Worm (Caenorhabditis elegans) whole organism, midembryonic: Measurements from ENCODE around the gene mes-6.

Experiments
- flt-1 ChIP-seq: fragments of 200-800 bp; sonication (Bioruptor generic); IDR thresholded peaks from 2 replicates; pipeline ENCODE4 v1.3.6; 2022; ENCODE audit warnings: missing genetic modification characterization, missing compliant biosample characterization
- klf-2 ChIP-seq: fragments of 200-800 bp; sonication (Bioruptor generic); conservative IDR thresholded peaks from 2 replicates; pipeline ENCODE4 v1.3.6; 2022; ENCODE audit warnings: missing genetic modification reagents, missing genetic modification characterization, missing compliant biosample characterization
- med-1 ChIP-seq: sonication (generic microtip); optimal IDR thresholded peaks from 2 replicates; lab custom pipeline; 2017; ENCODE audit warnings: missing genetic modification characterization, mild to moderate bottlenecking, missing compliant biosample characterization, antibody characterized with exemption, missing genetic modification reagents; ENCODE audit not compliant: insufficient read depth
- ref-1 ChIP-seq: fragments of 200-800 bp; sonication (Bioruptor generic); conservative IDR thresholded peaks from 2 replicates; pipeline ENCODE4 v1.3.6; 2022; ENCODE audit warnings: missing genetic modification reagents, missing genetic modification characterization, missing compliant biosample characterization

- TF ChIP-seq flt-1 (GFP tag; lab: Robert Waterston, UW) (no peak), klf-2 (GFP tag; lab: Robert Waterston, UW) (no peak), ref-1 (GFP tag; lab: Robert Waterston, UW) (no peak), med-1 (no peak)
These were observed 12.9 kb downstream of the mes-6 start for ce11 chrIV:8523981-8524380.
